Worm (Caenorhabditis elegans) whole organism, L4 larva: ENCODE measurements around the gene F42G2.2.
A peak's percentile ranks its signal among the peaks of the same experiment; 100 is the strongest.

ENCODE experiments used
- D1046.2 ChIP-seq: fragments of 200-800 bp; sonication (Bioruptor generic); IDR thresholded peaks from 2 replicates; pipeline ENCODE4 v1.3.6; 2022; ENCODE audit warnings: missing genetic modification characterization, missing compliant biosample characterization
- F10B5.3 ChIP-seq: sonication (generic microtip); optimal IDR thresholded peaks from 2 replicates; lab custom pipeline; 2016; ENCODE audit warnings: mild to moderate bottlenecking, missing genetic modification characterization, missing compliant biosample characterization
- F26F4.8 ChIP-seq: fragments of 200-800 bp; sonication (Bioruptor generic); conservative IDR thresholded peaks from 2 replicates; pipeline ENCODE4 v1.3.6; 2022; ENCODE audit warnings: missing genetic modification characterization, missing compliant biosample characterization
- T20F7.1 ChIP-seq: fragments of 200-800 bp; sonication (Bioruptor generic); optimal IDR thresholded peaks from 2 replicates; lab custom pipeline; 2018; ENCODE audit warnings: mild to moderate bottlenecking, missing genetic modification characterization, missing compliant biosample characterization
- Y48G9A.11 ChIP-seq: fragments of 200-800 bp; sonication (Bioruptor generic); IDR thresholded peaks from 2 replicates; pipeline ENCODE4 v1.3.6; 2022; ENCODE audit warnings: missing genetic modification reagents, missing genetic modification characterization, missing compliant biosample characterization
- Y5F2A.4 ChIP-seq: fragments of 200-800 bp; sonication (Bioruptor generic); optimal IDR thresholded peaks from 2 replicates; lab custom pipeline; 2018; ENCODE audit warnings: mild to moderate bottlenecking, missing genetic modification characterization, missing compliant biosample characterization
- Y75B8A.6 ChIP-seq: fragments of 200-800 bp; sonication (Bioruptor generic); IDR thresholded peaks from 2 replicates; pipeline ENCODE4 v1.3.6; 2022; ENCODE audit warnings: missing genetic modification reagents, missing genetic modification characterization, missing compliant biosample characterization
- ZK546.5 ChIP-seq, 2 experiments: sonication (generic microtip); optimal IDR thresholded peaks; 2 replicates each; lab custom pipeline; 2017; ENCODE audit warnings: missing biosample characterization in 2 of 2, missing genetic modification characterization in 2 of 2
- aha-1 ChIP-seq: fragments of 150-350 bp; peaks from one replicate; lab custom pipeline; 2014; ENCODE audit warnings: missing biosample characterization, missing genetic modification characterization
- ama-1 ChIP-seq: fragments of 150-350 bp; optimal IDR thresholded peaks from 2 replicates; lab custom pipeline; 2014; ENCODE audit warnings: inconsistent platforms, mixed read lengths
- ceh-32 ChIP-seq: sonication (generic microtip); optimal IDR thresholded peaks from 2 replicates; lab custom pipeline; 2016; ENCODE audit warnings: mild to moderate bottlenecking, missing genetic modification characterization, missing compliant biosample characterization; ENCODE audit not compliant: poor library complexity
- ceh-62 ChIP-seq: sonication (generic microtip); optimal IDR thresholded peaks from 2 replicates; lab custom pipeline; 2017; ENCODE audit warnings: missing biosample characterization, missing genetic modification characterization
- cey-2 ChIP-seq: sonication (generic microtip); optimal IDR thresholded peaks from 3 replicates; lab custom pipeline; 2017; ENCODE audit warnings: missing genetic modification characterization, mild to moderate bottlenecking, missing compliant biosample characterization, antibody characterized with exemption, borderline replicate concordance; ENCODE audit not compliant: insufficient read depth
- daf-12 ChIP-seq: fragments of 150-350 bp; optimal IDR thresholded peaks from 2 replicates; lab custom pipeline; 2014; ENCODE audit warnings: missing biosample characterization, missing genetic modification reagents, missing genetic modification characterization
- daf-19 ChIP-seq: fragments of 200-800 bp; sonication (Bioruptor generic); conservative IDR thresholded peaks from 2 replicates; pipeline ENCODE4 v1.3.6; 2022; ENCODE audit warnings: missing genetic modification characterization, missing compliant biosample characterization
- dmd-8 ChIP-seq: fragments of 200-800 bp; sonication (Bioruptor generic); IDR thresholded peaks from 2 replicates; pipeline ENCODE4 v1.3.6; 2022; ENCODE audit warnings: missing genetic modification characterization, missing compliant biosample characterization
- fkh-10 ChIP-seq: fragments of 150-350 bp; optimal IDR thresholded peaks from 2 replicates; lab custom pipeline; 2014; ENCODE audit warnings: missing biosample characterization, missing genetic modification reagents, missing genetic modification characterization
- fos-1 ChIP-seq: fragments of 150-350 bp; optimal IDR thresholded peaks from 2 replicates; lab custom pipeline; 2014; ENCODE audit warnings: missing biosample characterization, missing genetic modification characterization
- lin-13 ChIP-seq: fragments of 150-350 bp; optimal IDR thresholded peaks from 2 replicates; lab custom pipeline; 2014; ENCODE audit warnings: missing biosample characterization, missing genetic modification reagents, missing genetic modification characterization
- lin-15B ChIP-seq: fragments of 150-350 bp; sonication (generic microtip); optimal IDR thresholded peaks from 3 replicates; lab custom pipeline; 2014; ENCODE audit warnings: missing biosample characterization, missing genetic modification characterization
- lin-39 ChIP-seq: fragments of 150-350 bp; optimal IDR thresholded peaks from 2 replicates; lab custom pipeline; 2014; ENCODE audit warnings: missing biosample characterization, missing genetic modification reagents, missing genetic modification characterization
- madf-9 ChIP-seq: fragments of 200-800 bp; sonication (Bioruptor generic); conservative IDR thresholded peaks from 2 replicates; pipeline ENCODE4 v1.3.6; 2022; ENCODE audit warnings: missing genetic modification reagents, missing genetic modification characterization, missing compliant biosample characterization
- mep-1 ChIP-seq: fragments of 150-350 bp; sonication (generic microtip); optimal IDR thresholded peaks from 3 replicates; lab custom pipeline; 2014; ENCODE audit warnings: missing biosample characterization, missing genetic modification characterization
- mxl-2 ChIP-seq: fragments of 200-800 bp; sonication (Bioruptor generic); conservative IDR thresholded peaks from 2 replicates; pipeline ENCODE4 v1.3.6; 2022; ENCODE audit warnings: missing genetic modification reagents, missing genetic modification characterization, missing compliant biosample characterization
- nhr-237 ChIP-seq: sonication (generic microtip); optimal IDR thresholded peaks from 2 replicates; lab custom pipeline; 2017; ENCODE audit warnings: missing biosample characterization, missing genetic modification characterization
- nhr-25 ChIP-seq: sonication (generic microtip); optimal IDR thresholded peaks from 2 replicates; lab custom pipeline; 2017; ENCODE audit warnings: missing genetic modification characterization, mild to moderate bottlenecking, missing compliant biosample characterization, antibody characterized with exemption, moderate library complexity, borderline replicate concordance; ENCODE audit not compliant: insufficient read depth
- nhr-28 ChIP-seq: fragments of 150-350 bp; optimal IDR thresholded peaks from 2 replicates; lab custom pipeline; 2014; ENCODE audit warnings: missing biosample characterization, missing genetic modification characterization
- nhr-41 ChIP-seq: fragments of 200-800 bp; sonication (Bioruptor generic); IDR thresholded peaks from 2 replicates; pipeline ENCODE4 v1.3.6; 2022; ENCODE audit warnings: missing genetic modification reagents, missing genetic modification characterization, missing compliant biosample characterization
- nhr-42 ChIP-seq: fragments of 200-800 bp; sonication (Bioruptor generic); IDR thresholded peaks from 2 replicates; pipeline ENCODE4 v1.3.6; 2022; ENCODE audit warnings: missing genetic modification characterization, missing compliant biosample characterization
- nhr-48 ChIP-seq: sonication (generic microtip); optimal IDR thresholded peaks from 2 replicates; lab custom pipeline; 2016; ENCODE audit warnings: mild to moderate bottlenecking, missing genetic modification characterization, missing compliant biosample characterization
- nhr-6 ChIP-seq: fragments of 150-350 bp; optimal IDR thresholded peaks from 2 replicates; lab custom pipeline; 2014; ENCODE audit warnings: missing biosample characterization, missing genetic modification characterization
- pha-4 ChIP-seq, 2 experiments: fragments of 150-350 bp in 1 of 2; fragments of 200-800 bp in 1 of 2; sonication (Bioruptor generic) in 1 of 2; IDR thresholded peaks in 1 of 2; optimal IDR thresholded peaks in 1 of 2; 2 replicates each; pipeline versions ENCODE4 v1.3.6 to Lab custom; 2014 to 2022; ENCODE audit warnings: missing genetic modification characterization in 2 of 2, missing genetic modification reagents in 2 of 2, missing biosample characterization in 1 of 2, missing compliant biosample characterization in 1 of 2
- php-3 ChIP-seq: fragments of 200-800 bp; sonication (Bioruptor generic); IDR thresholded peaks from 2 replicates; pipeline ENCODE4 v1.3.6; 2022; ENCODE audit warnings: missing genetic modification reagents, missing genetic modification characterization, missing compliant biosample characterization
- sdz-12 ChIP-seq: fragments of 200-800 bp; sonication (Bioruptor generic); optimal IDR thresholded peaks from 2 replicates; lab custom pipeline; 2018; ENCODE audit warnings: mild to moderate bottlenecking, missing genetic modification characterization, missing compliant biosample characterization
- set-16 ChIP-seq: fragments of 200-800 bp; sonication (Bioruptor generic); IDR thresholded peaks from 2 replicates; pipeline ENCODE4 v1.3.6; 2022; ENCODE audit warnings: missing genetic modification reagents, missing genetic modification characterization, missing compliant biosample characterization
- snpc-1.2 ChIP-seq: fragments of 200-800 bp; sonication (Bioruptor generic); IDR thresholded peaks from 2 replicates; pipeline ENCODE4 v1.3.6; 2022; ENCODE audit warnings: missing genetic modification reagents, missing genetic modification characterization, missing compliant biosample characterization
- zfp-2 ChIP-seq: sonication (generic microtip); optimal IDR thresholded peaks from 2 replicates; lab custom pipeline; 2016; ENCODE audit warnings: mild to moderate bottlenecking, missing genetic modification characterization, missing compliant biosample characterization
- zfp-3 ChIP-seq: fragments of 200-800 bp; sonication (Bioruptor generic); conservative IDR thresholded peaks from 2 replicates; pipeline ENCODE4 v1.3.6; 2022; ENCODE audit warnings: missing genetic modification reagents, missing genetic modification characterization, missing compliant biosample characterization

The F42G2.2 gene

DNA sequence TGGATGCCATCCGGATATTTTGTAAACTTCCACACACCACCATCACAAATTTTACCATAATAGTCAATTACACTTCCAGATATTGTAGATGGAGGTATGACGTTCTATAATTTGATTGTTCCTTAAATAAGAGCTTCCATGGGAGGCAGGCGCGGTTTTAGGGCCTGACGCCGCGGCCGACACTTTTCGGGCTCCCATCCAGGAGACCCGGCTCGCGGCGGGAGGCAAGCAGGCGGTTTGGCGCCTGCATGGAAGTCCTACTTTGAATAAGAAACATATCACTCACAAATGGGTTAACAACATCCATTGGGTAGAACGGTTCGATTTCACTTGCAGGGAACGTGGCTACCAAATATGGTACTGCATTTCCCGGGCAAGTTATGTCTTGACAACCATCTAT, 42.3 kb upstream of the F42G2.2 start:
- TF ChIP-seq F10B5.3 (tag; lab: Kevin White, UChicago): no peak
- peak; percentile 83 for TF ChIP-seq set-16 (GFP tag; lab: Robert Waterston, UW)

ce11 chrII:2380174-2380573, 41.8 kb upstream of the F42G2.2 start, which contains the start of gene F16G10.7:
Gene F16G10.7, minus strand, starts transcription at chrII:2380274.
- no peak for TF ChIP-seq nhr-41 (GFP tag; lab: Robert Waterston, UW)
- no peak for TF ChIP-seq nhr-48 (tag; lab: Kevin White, UChicago)
- no peak for TF ChIP-seq pha-4 (GFP tag; IDR thresholded peaks at IDR 0.05; lab: Robert Waterston, UW)
- TF ChIP-seq pha-4 (tag; optimal IDR thresholded peaks at IDR 0.05; lab: Kevin White, UChicago): no peak
- TF ChIP-seq nhr-25 (tag; lab: Kevin White, UChicago): no peak
- TF ChIP-seq php-3: no peak
- TF ChIP-seq ceh-62 (tag; lab: Kevin White, UChicago): no peak
- TF ChIP-seq zfp-2: no peak
- no peak for TF ChIP-seq snpc-1.2 (GFP tag; lab: Robert Waterston, UW)
- no peak for TF ChIP-seq cey-2 (tag; lab: Kevin White, UChicago)
- no peak for TF ChIP-seq sdz-12 (GFP tag; lab: Kevin White, UChicago)
- TF ChIP-seq lin-13 (GFP tag; lab: Kevin White, UChicago): no peak
- no peak for TF ChIP-seq nhr-42 (GFP tag; lab: Robert Waterston, UW)
- no peak for TF ChIP-seq daf-12 (tag; lab: Kevin White, UChicago)
- TF ChIP-seq fos-1: no peak
- no peak for TF ChIP-seq dmd-8
- TF ChIP-seq ceh-32 (tag; lab: Kevin White, UChicago): no peak
- TF ChIP-seq nhr-237 (tag; lab: Kevin White, UChicago): no peak
- TF ChIP-seq Y48G9A.11 (GFP tag; lab: Robert Waterston, UW): no peak

DNA sequence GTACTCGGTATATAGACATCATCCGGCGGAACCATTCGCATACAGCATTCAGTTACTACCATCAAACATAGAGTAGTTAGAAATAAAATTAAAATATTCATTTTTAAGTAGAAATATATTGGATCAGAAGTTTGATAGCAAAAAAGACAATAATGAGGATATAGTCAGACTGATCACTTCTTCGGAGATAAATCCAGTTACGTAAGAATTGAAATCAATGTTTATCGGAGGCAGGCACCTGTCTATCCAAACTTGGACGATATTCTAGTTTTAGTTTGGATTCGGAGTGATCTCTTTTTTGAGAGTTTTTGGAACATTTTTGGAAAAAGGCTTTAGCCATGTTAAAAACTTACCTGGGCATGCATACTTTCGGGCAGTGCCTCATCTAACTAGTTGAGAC, 38.7 kb upstream of the F42G2.2 start, which contains the start of gene F16G10.8:
TSS of gene F16G10.8 (minus strand) at position 101 of the 400 bp plus-strand sequence.
- TF ChIP-seq madf-9 (GFP tag; lab: Robert Waterston, UW): no peak
- TF ChIP-seq zfp-3 (GFP tag; lab: Robert Waterston, UW): no peak
- no peak for TF ChIP-seq aha-1
- no peak for TF ChIP-seq mxl-2 (GFP tag; lab: Robert Waterston, UW)

DNA sequence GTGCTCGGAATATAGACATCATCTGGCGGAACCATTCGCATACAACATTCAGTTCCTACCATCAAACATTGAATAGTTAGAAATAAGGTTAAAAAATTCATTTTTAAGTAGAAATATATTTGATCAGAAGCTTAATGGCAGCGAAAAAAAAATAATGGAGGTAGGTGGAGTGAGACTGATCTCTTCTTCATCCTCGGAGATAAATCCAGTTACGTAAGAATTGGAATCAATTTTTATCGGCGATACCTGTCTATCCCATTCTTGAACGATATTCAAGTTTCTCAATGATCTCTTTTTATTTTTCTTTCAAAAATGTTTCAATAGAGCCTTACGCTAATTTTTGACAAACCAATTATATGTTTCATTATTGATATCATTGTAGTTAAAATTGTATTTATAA, 36.5 kb upstream of the F42G2.2 start, which contains the start of gene F16G10.9:
TSS of gene F16G10.9 (minus strand) at position 101 of the 400 bp plus-strand sequence.
- TF ChIP-seq mep-1 (no peak), Y75B8A.6 (GFP tag; lab: Robert Waterston, UW) (no peak), daf-19 (no peak), D1046.2 (no peak), lin-39 (tag; lab: Kevin White, UChicago) (no peak), nhr-48 (tag; lab: Kevin White, UChicago) (no peak), lin-13 (GFP tag; lab: Kevin White, UChicago) (no peak), ama-1 (lab: Kevin White, UChicago) (no peak), T20F7.1 (GFP tag; lab: Kevin White, UChicago) (no peak)

DNA sequence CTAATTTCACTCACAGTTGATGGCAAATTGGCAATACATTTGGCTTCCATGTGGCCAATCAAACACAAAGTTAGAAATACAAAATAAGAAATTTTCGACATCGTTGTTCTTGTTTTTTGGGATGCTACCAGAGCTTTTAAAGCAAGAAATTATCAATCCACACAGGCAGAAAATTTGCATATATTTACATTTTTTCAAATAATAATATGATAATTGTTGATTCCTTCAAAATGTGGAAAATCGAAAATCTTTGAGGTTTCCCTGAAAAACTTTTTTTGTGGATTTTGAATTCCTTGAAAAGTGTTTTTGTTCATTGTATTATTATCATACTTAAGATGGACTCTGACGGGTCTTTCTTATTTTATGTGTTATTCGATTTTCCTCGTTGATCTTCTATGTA, 31.1 kb upstream of the F42G2.2 start, which contains the start of gene F16G10.10:
TSS of gene F16G10.10 (minus strand) at position 101 of the 400 bp plus-strand sequence.
- no peak for TF ChIP-seq fkh-10 (GFP tag; lab: Kevin White, UChicago)
- no peak for TF ChIP-seq mxl-2 (GFP tag; lab: Robert Waterston, UW)
- TF ChIP-seq ZK546.5 (tag; optimal IDR thresholded peaks at IDR 0.05; lab: Kevin White, UChicago): no peak
- TF ChIP-seq dmd-8: no peak
- no peak for TF ChIP-seq Y5F2A.4 (GFP tag; lab: Kevin White, UChicago)
- TF ChIP-seq nhr-28 (tag; lab: Kevin White, UChicago): no peak
- TF ChIP-seq lin-15B: no peak
- no peak for TF ChIP-seq F26F4.8 (GFP tag; lab: Robert Waterston, UW)
- TF ChIP-seq nhr-6 (tag; lab: Kevin White, UChicago): no peak
- TF ChIP-seq, all 104 proteins: peak for 0
